Fruit fly (Drosophila melanogaster) whole organism, prepupa: Measurements from ENCODE around the gene glu.

Experiments used
- CG10669 ChIP-seq: fragments of 200-800 bp; sonication (Bioruptor generic); optimal IDR thresholded peaks from 3 replicates; lab custom pipeline; 2018; ENCODE audit warnings: missing biosample characterization, mild to moderate bottlenecking, missing genetic modification characterization, moderate library complexity
- CG11294 ChIP-seq: fragments of 200-800 bp; sonication (Bioruptor generic); IDR thresholded peaks from 2 replicates; pipeline ENCODE4 v1.3.6; 2022; ENCODE audit warnings: missing biosample characterization, missing genetic modification characterization
- CG11762 ChIP-seq: fragments of 200-800 bp; sonication (Bioruptor generic); optimal IDR thresholded peaks from 3 replicates; lab custom pipeline; 2016; ENCODE audit warnings: missing biosample characterization, missing genetic modification characterization; ENCODE audit not compliant: insufficient read depth
- CG11902 ChIP-seq: fragments of 200-800 bp; sonication (Bioruptor generic); optimal IDR thresholded peaks from 3 replicates; lab custom pipeline; 2016; ENCODE audit warnings: missing biosample characterization, missing genetic modification characterization
- CG15336 ChIP-seq: fragments of 200-800 bp; sonication (Bioruptor generic); IDR thresholded peaks from 2 replicates; pipeline ENCODE4 v1.3.6; 2022; ENCODE audit warnings: missing biosample characterization, missing genetic modification characterization
- CG16779 ChIP-seq: fragments of 200-800 bp; sonication (Bioruptor generic); optimal IDR thresholded peaks from 3 replicates; lab custom pipeline; 2017; ENCODE audit warnings: missing biosample characterization, mild to moderate bottlenecking, missing genetic modification characterization
- CG3032 ChIP-seq: fragments of 200-800 bp; optimal IDR thresholded peaks from 2 replicates; lab custom pipeline; 2019; ENCODE audit warnings: missing biosample characterization, mild to moderate bottlenecking, missing genetic modification characterization, moderate library complexity
- CG34406 ChIP-seq: fragments of 200-800 bp; sonication (Bioruptor generic); optimal IDR thresholded peaks from 3 replicates; lab custom pipeline; 2016; ENCODE audit warnings: missing biosample characterization, missing genetic modification characterization
- CG6163 ChIP-seq: fragments of 200-800 bp; sonication (Bioruptor generic); IDR thresholded peaks from 3 replicates; pipeline ENCODE4 v1.3.6; 2022; ENCODE audit warnings: missing biosample characterization, missing genetic modification characterization
- CG6276 ChIP-seq: fragments of 200-800 bp; sonication (Bioruptor generic); optimal IDR thresholded peaks from 2 replicates; lab custom pipeline; 2017; ENCODE audit warnings: missing biosample characterization, mild to moderate bottlenecking, missing genetic modification characterization
- CG6792 ChIP-seq: fragments of 200-800 bp; sonication (Bioruptor generic); optimal IDR thresholded peaks from 3 replicates; lab custom pipeline; 2016; ENCODE audit warnings: missing biosample characterization, missing genetic modification characterization
- CG6808 ChIP-seq: fragments of 200-800 bp; sonication (Bioruptor generic); optimal IDR thresholded peaks from 3 replicates; lab custom pipeline; 2017; ENCODE audit warnings: missing biosample characterization, missing genetic modification characterization, mild to moderate bottlenecking, moderate library complexity, missing genetic modification reagents
- CG6854 ChIP-seq: fragments of 200-800 bp; sonication (Bioruptor generic); optimal IDR thresholded peaks from 2 replicates; lab custom pipeline; 2017; ENCODE audit warnings: missing biosample characterization, mild to moderate bottlenecking, missing genetic modification characterization
- CG7368 ChIP-seq: fragments of 200-800 bp; sonication (Bioruptor generic); optimal IDR thresholded peaks from 3 replicates; lab custom pipeline; 2016; ENCODE audit warnings: missing biosample characterization, missing genetic modification characterization
- CG8119 ChIP-seq: fragments of 200-800 bp; sonication (Bioruptor generic); IDR thresholded peaks from 3 replicates; pipeline ENCODE4 v1.3.6; 2022; ENCODE audit warnings: missing biosample characterization, missing genetic modification characterization
- CG9139 ChIP-seq: fragments of 200-800 bp; sonication (Bioruptor generic); optimal IDR thresholded peaks from 3 replicates; lab custom pipeline; 2017; ENCODE audit warnings: missing biosample characterization, mild to moderate bottlenecking, missing genetic modification characterization
- Eip75B ChIP-seq: fragments of 200-800 bp; sonication (Bioruptor generic); optimal IDR thresholded peaks from 3 replicates; lab custom pipeline; 2016; ENCODE audit warnings: missing biosample characterization, missing genetic modification characterization
- Eip78C ChIP-seq: fragments of 200-800 bp; sonication (Bioruptor generic); peaks from one replicate; lab custom pipeline; 2016; ENCODE audit warnings: missing biosample characterization, missing genetic modification characterization
- Eip93F ChIP-seq: fragments of 200-800 bp; sonication (Bioruptor generic); optimal IDR thresholded peaks from 2 replicates; lab custom pipeline; 2016; ENCODE audit warnings: missing biosample characterization, mild to moderate bottlenecking, missing genetic modification characterization
- Ets21C ChIP-seq: fragments of 200-800 bp; sonication (Bioruptor generic); optimal IDR thresholded peaks from 3 replicates; lab custom pipeline; 2016; ENCODE audit warnings: missing biosample characterization, missing genetic modification characterization
- Ets96B ChIP-seq: fragments of 200-800 bp; optimal IDR thresholded peaks from 2 replicates; lab custom pipeline; 2019; ENCODE audit warnings: missing biosample characterization, mild to moderate bottlenecking, missing genetic modification characterization, moderate library complexity
- Gug ChIP-seq: fragments of 200-800 bp; sonication (Bioruptor generic); IDR thresholded peaks from 2 replicates; pipeline ENCODE4 v1.3.6; 2022; ENCODE audit warnings: missing biosample characterization, missing genetic modification characterization
- Hr38 ChIP-seq: sonication (Bioruptor generic); optimal IDR thresholded peaks from 2 replicates; lab custom pipeline; 2016; ENCODE audit warnings: missing biosample characterization, missing genetic modification characterization
- Met ChIP-seq: fragments of 200-800 bp; sonication (Bioruptor generic); optimal IDR thresholded peaks from 3 replicates; lab custom pipeline; 2016; ENCODE audit warnings: missing biosample characterization, missing genetic modification characterization
- OdsH ChIP-seq: fragments of 200-800 bp; sonication (Bioruptor generic); optimal IDR thresholded peaks from 3 replicates; lab custom pipeline; 2016; ENCODE audit warnings: missing biosample characterization, missing genetic modification characterization
- achi ChIP-seq: fragments of 200-800 bp; sonication (Bioruptor generic); optimal IDR thresholded peaks from 3 replicates; lab custom pipeline; 2016; ENCODE audit warnings: missing biosample characterization, missing genetic modification characterization
- cyc ChIP-seq: fragments of 200-800 bp; sonication (Bioruptor generic); optimal IDR thresholded peaks from 3 replicates; lab custom pipeline; 2016; ENCODE audit warnings: missing biosample characterization, missing genetic modification characterization
- dac ChIP-seq: fragments of 200-800 bp; sonication (Bioruptor generic); optimal IDR thresholded peaks from 2 replicates; lab custom pipeline; 2017; ENCODE audit warnings: missing biosample characterization, mild to moderate bottlenecking, missing genetic modification characterization
- eg ChIP-seq: fragments of 200-800 bp; sonication (Bioruptor generic); IDR thresholded peaks from 3 replicates; pipeline ENCODE4 v1.3.6; 2022; ENCODE audit warnings: missing biosample characterization, missing genetic modification characterization
- esn ChIP-seq: fragments of 200-800 bp; sonication (Bioruptor generic); optimal IDR thresholded peaks from 2 replicates; lab custom pipeline; 2016; ENCODE audit warnings: missing biosample characterization, mild to moderate bottlenecking, missing genetic modification characterization, moderate library complexity
- fd59A ChIP-seq: fragments of 200-800 bp; sonication (Bioruptor generic); optimal IDR thresholded peaks from 2 replicates; lab custom pipeline; 2017; ENCODE audit warnings: missing biosample characterization, mild to moderate bottlenecking, missing genetic modification characterization, missing genetic modification reagents
- fd85E ChIP-seq: fragments of 200-800 bp; sonication (Bioruptor generic); optimal IDR thresholded peaks from 3 replicates; lab custom pipeline; 2016; ENCODE audit warnings: missing biosample characterization, missing genetic modification characterization
- fkh ChIP-seq: fragments of 200-800 bp; sonication (Bioruptor generic); optimal IDR thresholded peaks from 3 replicates; lab custom pipeline; 2017; ENCODE audit warnings: missing biosample characterization, mild to moderate bottlenecking, missing genetic modification characterization, moderate library complexity
- pdm3 ChIP-seq: fragments of 200-800 bp; sonication (Bioruptor generic); optimal IDR thresholded peaks from 3 replicates; lab custom pipeline; 2016; ENCODE audit warnings: missing biosample characterization, missing genetic modification characterization
- spab ChIP-seq: fragments of 200-800 bp; sonication (Bioruptor generic); optimal IDR thresholded peaks from 2 replicates; lab custom pipeline; 2017; ENCODE audit warnings: missing biosample characterization, mild to moderate bottlenecking, missing genetic modification characterization, missing genetic modification reagents
- svp ChIP-seq: fragments of 200-800 bp; sonication (Bioruptor generic); peaks from one replicate; lab custom pipeline; 2016; ENCODE audit warnings: missing biosample characterization, missing genetic modification characterization
- topi ChIP-seq: fragments of 200-800 bp; sonication (Bioruptor generic); optimal IDR thresholded peaks from 3 replicates; lab custom pipeline; 2016; ENCODE audit warnings: missing biosample characterization, missing genetic modification characterization

glu gene

DNA sequence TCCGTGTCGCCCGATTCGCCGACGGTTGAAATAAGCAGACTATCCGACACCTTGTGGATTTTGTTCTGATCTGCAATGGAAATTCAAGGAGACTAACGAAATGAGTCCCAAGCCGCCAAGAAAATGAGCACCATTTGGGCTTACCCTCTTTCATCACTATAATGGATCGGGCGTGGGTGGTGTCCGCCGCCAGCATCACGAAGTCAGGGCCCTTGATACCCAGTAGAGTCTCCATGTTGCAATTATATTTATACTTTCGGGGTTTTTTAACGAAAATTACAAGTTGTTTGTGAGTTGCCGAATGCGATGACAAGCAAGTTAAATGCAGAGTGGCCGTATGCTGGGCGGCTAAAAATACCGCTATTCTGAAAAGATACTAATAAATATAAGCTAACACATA, 6.4 kb downstream of the glu start, which contains the start of gene Prosbeta4:
TSS of gene Prosbeta4 (minus strand) at position 335 of the 400 bp plus-strand sequence.
- TF ChIP-seq Hr38 (GFP tag; lab: Kevin White, UChicago), result no peak
- TF ChIP-seq OdsH (GFP tag; lab: Kevin White, UChicago), result no peak
- no peak for TF ChIP-seq Gug
- TF ChIP-seq CG10669 (GFP tag; lab: Kevin White, UChicago), result no peak
- no peak for TF ChIP-seq CG8119 (GFP tag; lab: Robert Waterston, UW)
- TF ChIP-seq CG6276 (GFP tag; lab: Kevin White, UChicago), result no peak
- TF ChIP-seq pdm3, result no peak
- TF ChIP-seq CG34406 (GFP tag; lab: Kevin White, UChicago), result no peak
- TF ChIP-seq Ets21C, result no peak
- no peak for TF ChIP-seq cyc

DNA sequence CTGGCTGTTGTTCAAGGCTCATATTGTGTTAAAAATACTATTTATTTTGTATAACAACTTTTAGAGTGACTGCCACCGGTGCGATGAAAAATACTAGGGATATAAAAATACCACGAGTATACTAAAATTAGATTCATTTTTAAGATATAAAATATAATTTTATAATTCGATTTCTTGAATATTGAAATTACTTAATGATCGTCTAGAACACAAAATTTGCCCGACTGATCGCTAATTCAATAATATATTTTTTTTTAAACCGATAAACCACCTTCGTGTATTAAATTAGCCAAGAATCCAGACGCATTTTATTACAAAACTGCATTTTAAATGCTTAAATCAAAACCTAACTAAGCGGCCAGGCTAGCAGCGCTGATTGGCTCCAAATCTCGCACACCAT, 7.2 kb downstream of the glu start, which contains the start of gene CG17996:
TSS of gene CG17996 (minus strand) at position 101 of the 400 bp plus-strand sequence.
- TF ChIP-seq topi (no peak), Eip75B (GFP tag; lab: Kevin White, UChicago) (no peak), CG8119 (GFP tag; lab: Robert Waterston, UW) (no peak), CG11902 (GFP tag; lab: Kevin White, UChicago) (no peak), Ets21C (no peak), CG6792 (GFP tag; lab: Kevin White, UChicago) (no peak), Eip78C (GFP tag; lab: Kevin White, UChicago) (no peak), fd85E (GFP tag; lab: Kevin White, UChicago) (no peak), CG6808 (GFP tag; lab: Kevin White, UChicago) (no peak), Gug (no peak), svp (GFP tag; lab: Kevin White, UChicago) (no peak), CG6163 (GFP tag; lab: Robert Waterston, UW) (no peak), CG11762 (GFP tag; lab: Kevin White, UChicago) (no peak), fkh (GFP tag; lab: Kevin White, UChicago) (no peak), CG7368 (GFP tag; lab: Kevin White, UChicago) (no peak), CG10669 (GFP tag; lab: Kevin White, UChicago) (no peak), fd59A (GFP tag; lab: Kevin White, UChicago) (no peak), eg (GFP tag; lab: Robert Waterston, UW) (no peak)

DNA sequence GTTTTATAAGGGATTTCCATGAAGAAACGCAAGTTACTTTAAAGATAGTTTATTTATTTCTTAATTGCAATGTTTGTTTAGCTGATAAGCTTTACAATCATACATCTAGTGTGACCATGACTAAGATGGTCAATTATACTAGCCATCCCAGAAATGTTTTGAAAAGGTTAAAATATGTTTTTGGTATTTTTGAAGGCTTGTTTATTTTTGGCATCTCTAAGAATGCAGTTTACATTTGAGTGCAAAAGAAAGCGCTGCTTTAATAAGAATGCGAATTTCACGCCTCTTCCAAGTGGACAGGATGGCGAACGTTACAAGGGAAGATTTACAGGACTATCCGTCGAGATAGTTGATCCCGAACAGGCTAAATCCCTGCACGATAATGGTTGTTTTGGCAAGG, 8.6 kb downstream of the glu start, which contains the start of gene Tsen2:
TSS of gene Tsen2 (plus strand) at position 222 of the 400 bp plus-strand sequence.
- TF ChIP-seq esn, result peak; percentile 47
- TF ChIP-seq Eip75B (GFP tag; lab: Kevin White, UChicago), result no peak
- TF ChIP-seq CG7368 (GFP tag; lab: Kevin White, UChicago), result no peak
- no peak for TF ChIP-seq eg (GFP tag; lab: Robert Waterston, UW)
- TF ChIP-seq CG11902 (GFP tag; lab: Kevin White, UChicago), result no peak
- TF ChIP-seq Ets96B (tag; lab: Kevin White, UChicago), result no peak
- TF ChIP-seq dac (GFP tag; lab: Kevin White, UChicago), result no peak
- no peak for TF ChIP-seq CG9139 (GFP tag; lab: Kevin White, UChicago)

DNA sequence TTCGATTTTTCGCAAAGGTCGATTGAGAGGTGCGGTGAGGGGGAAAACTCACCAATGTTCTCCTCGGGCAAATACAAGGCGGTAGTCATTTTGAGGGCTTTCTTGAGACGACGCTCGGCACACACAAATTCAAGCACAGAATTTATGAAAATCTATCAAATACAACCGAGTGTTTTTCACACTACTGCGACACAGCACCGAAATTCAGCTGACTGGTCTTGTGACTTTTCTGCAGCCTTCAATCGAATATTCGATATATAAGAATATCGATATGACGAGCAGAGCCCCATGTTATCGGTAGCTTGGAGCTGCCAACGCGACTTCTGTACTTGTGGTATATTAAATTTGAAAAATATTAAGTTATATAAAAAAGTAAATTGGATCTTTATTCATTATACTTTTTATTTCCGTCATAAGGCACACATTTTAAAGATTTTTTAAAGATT, 10.6 kb downstream of the glu start, which contains the start of gene VhaSFD:
TSS of gene VhaSFD (minus strand) at position 249 of the 446 bp plus-strand sequence.
- TF ChIP-seq Eip93F (GFP tag; lab: Kevin White, UChicago) (peak; percentile 55), esn (peak; percentile 32), Eip75B (GFP tag; lab: Kevin White, UChicago) (no peak), Met (no peak), spab (GFP tag; lab: Kevin White, UChicago) (no peak), CG16779 (no peak), CG15336 (GFP tag; lab: Robert Waterston, UW) (peak; percentile 36; the same call in 1 of the 2 replicates), CG6854 (peak; percentile 37), achi (GFP tag; lab: Kevin White, UChicago) (peak; percentile 33), dac (GFP tag; lab: Kevin White, UChicago) (no peak), CG11294 (no peak), CG3032 (tag; lab: Kevin White, UChicago) (peak; percentile 38)
- TF ChIP-seq, all 60 proteins: peak for 6
